Worm (Caenorhabditis elegans): ENCODE data around the gene nhr-130.

nhr-130 gene

DNA sequence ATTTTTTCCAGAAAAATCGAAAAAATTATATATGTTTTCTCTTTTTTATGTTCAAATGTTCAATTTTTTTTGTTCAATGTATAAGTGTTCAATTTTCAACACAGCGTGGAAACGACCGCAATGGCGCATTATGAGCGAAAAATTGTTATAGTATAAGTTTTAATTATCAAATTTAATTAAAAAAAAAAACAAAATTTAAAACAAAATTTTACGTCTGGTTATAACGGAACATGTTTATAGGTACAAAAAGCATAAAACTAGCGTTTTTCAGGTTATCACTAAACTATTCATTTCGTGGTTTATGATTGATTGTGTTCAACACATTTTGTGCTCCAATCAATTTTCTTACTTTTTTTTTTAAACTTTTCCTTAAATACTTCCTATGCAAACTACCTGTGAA lies 6.2 kb upstream of the nhr-130 start, which contains the start of gene nhr-106:
TSS of gene nhr-106 (plus strand) at position 301 of the 400 bp plus-strand sequence.
- no peak for TF ChIP-seq tbx-37 (GFP tag; conservative IDR thresholded peaks at IDR 0.05)
- TF ChIP-seq hnd-1 (tag; optimal IDR thresholded peaks at IDR 0.05): no peak
- no peak for TF ChIP-seq F13C5.2 (tag; optimal IDR thresholded peaks at IDR 0.05)
- TF ChIP-seq tra-4 (tag; optimal IDR thresholded peaks at IDR 0.05): no peak
- no peak for TF ChIP-seq hmg-4 (GFP tag; optimal IDR thresholded peaks at IDR 0.05)
- no peak for TF ChIP-seq ceh-36 (tag; optimal IDR thresholded peaks at IDR 0.05)

ce11 chrV:487980-488379 lies 4.8 kb upstream of the nhr-130 start:
- TF ChIP-seq B0310.2 (tag; optimal IDR thresholded peaks at IDR 0.05) (no peak), flt-1 (GFP tag; IDR thresholded peaks at IDR 0.05) (no peak), hmbx-1 (tag; optimal IDR thresholded peaks at IDR 0.05) (no peak), ceh-13 (GFP tag; optimal IDR thresholded peaks at IDR 0.05) (no peak), hnd-1 (tag; optimal IDR thresholded peaks at IDR 0.05) (no peak), tra-4 (tag; optimal IDR thresholded peaks at IDR 0.05) (no peak), tbx-11 (GFP tag; IDR thresholded peaks at IDR 0.05) (no peak), F13C5.2 (tag; optimal IDR thresholded peaks at IDR 0.05) (no peak), pes-1 (GFP tag; IDR thresholded peaks at IDR 0.05) (no peak), ama-1 (optimal IDR thresholded peaks at IDR 0.05) (no peak), ceh-36 (tag; optimal IDR thresholded peaks at IDR 0.05) (no peak), sea-1 (GFP tag; conservative IDR thresholded peaks at IDR 0.05) (no peak), hmg-4 (GFP tag; optimal IDR thresholded peaks at IDR 0.05) (no peak), aly-1 (tag; optimal IDR thresholded peaks at IDR 0.05) (no peak)

ce11 chrV:486684-487083 lies 3.5 kb upstream of the nhr-130 start, which contains the start of gene nhr-211:
Gene nhr-211, plus strand, starts transcription at chrV:486984.
- no peak for TF ChIP-seq tbx-37 (GFP tag; conservative IDR thresholded peaks at IDR 0.05)
- TF ChIP-seq flt-1 (GFP tag; IDR thresholded peaks at IDR 0.05): no peak
- no peak for TF ChIP-seq ama-1 (optimal IDR thresholded peaks at IDR 0.05)
- TF ChIP-seq sea-1 (GFP tag; conservative IDR thresholded peaks at IDR 0.05): no peak
- no peak for TF ChIP-seq B0310.2 (tag; optimal IDR thresholded peaks at IDR 0.05)
- TF ChIP-seq F13C5.2 (tag; optimal IDR thresholded peaks at IDR 0.05): no peak
- no peak for TF ChIP-seq tra-4 (tag; optimal IDR thresholded peaks at IDR 0.05)
- no peak for TF ChIP-seq pes-1 (GFP tag; IDR thresholded peaks at IDR 0.05)
- TF ChIP-seq tbx-11 (GFP tag; IDR thresholded peaks at IDR 0.05): no peak
- no peak for TF ChIP-seq ceh-36 (tag; optimal IDR thresholded peaks at IDR 0.05)
- TF ChIP-seq scrt-1 (GFP tag; IDR thresholded peaks at IDR 0.05): no peak
- TF ChIP-seq ets-7 (tag; optimal IDR thresholded peaks at IDR 0.05): no peak
- no peak for TF ChIP-seq hnd-1 (tag; optimal IDR thresholded peaks at IDR 0.05)
- TF ChIP-seq hmbx-1 (tag; optimal IDR thresholded peaks at IDR 0.05): no peak
- TF ChIP-seq aly-1 (tag; optimal IDR thresholded peaks at IDR 0.05): no peak

- no peak for TF ChIP-seq hmg-4 (GFP tag; optimal IDR thresholded peaks at IDR 0.05)
- no peak for TF ChIP-seq ets-7 (tag; optimal IDR thresholded peaks at IDR 0.05)
- TF ChIP-seq scrt-1 (GFP tag; IDR thresholded peaks at IDR 0.05): no peak
- no peak for TF ChIP-seq hmbx-1 (tag; optimal IDR thresholded peaks at IDR 0.05)
- TF ChIP-seq pes-1 (GFP tag; IDR thresholded peaks at IDR 0.05): no peak
- TF ChIP-seq tbx-37 (GFP tag; conservative IDR thresholded peaks at IDR 0.05): no peak
- no peak for TF ChIP-seq ceh-36 (tag; optimal IDR thresholded peaks at IDR 0.05)
- TF ChIP-seq tbx-11 (GFP tag; IDR thresholded peaks at IDR 0.05): no peak
- no peak for TF ChIP-seq flt-1 (GFP tag; IDR thresholded peaks at IDR 0.05)
- no peak for TF ChIP-seq aly-1 (tag; optimal IDR thresholded peaks at IDR 0.05)
These were observed 1.2 kb upstream of the nhr-130 start, which contains the start of gene nhr-212 for ce11 chrV:484285-484890. Gene nhr-212, plus strand, starts transcription at chrV:484857.

DNA sequence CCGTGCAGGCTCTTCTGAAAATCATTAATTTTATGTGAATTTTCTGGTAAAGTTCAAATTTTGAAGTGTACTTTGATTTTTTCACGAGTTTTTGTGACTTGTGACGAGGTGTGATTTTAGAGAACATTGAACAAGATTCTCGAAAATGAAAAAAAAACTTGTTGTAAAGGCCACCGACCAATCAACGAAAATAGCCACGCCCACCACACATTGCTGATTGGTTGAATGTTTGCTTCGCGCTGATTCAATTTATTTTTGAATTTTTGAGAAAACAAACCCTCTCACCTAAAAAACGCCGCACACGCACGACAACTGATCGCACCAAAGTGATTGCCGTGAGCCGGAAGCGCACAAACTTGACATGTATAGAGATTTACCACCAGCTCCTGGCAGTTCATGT lies 279 bp downstream of the nhr-130 start:
- TF ChIP-seq tbx-11 (GFP tag; IDR thresholded peaks at IDR 0.05) (no peak), tra-4 (tag; optimal IDR thresholded peaks at IDR 0.05) (no peak), ceh-13 (GFP tag; optimal IDR thresholded peaks at IDR 0.05) (no peak), ets-7 (tag; optimal IDR thresholded peaks at IDR 0.05) (no peak), ceh-36 (tag; optimal IDR thresholded peaks at IDR 0.05) (no peak)

DNA sequence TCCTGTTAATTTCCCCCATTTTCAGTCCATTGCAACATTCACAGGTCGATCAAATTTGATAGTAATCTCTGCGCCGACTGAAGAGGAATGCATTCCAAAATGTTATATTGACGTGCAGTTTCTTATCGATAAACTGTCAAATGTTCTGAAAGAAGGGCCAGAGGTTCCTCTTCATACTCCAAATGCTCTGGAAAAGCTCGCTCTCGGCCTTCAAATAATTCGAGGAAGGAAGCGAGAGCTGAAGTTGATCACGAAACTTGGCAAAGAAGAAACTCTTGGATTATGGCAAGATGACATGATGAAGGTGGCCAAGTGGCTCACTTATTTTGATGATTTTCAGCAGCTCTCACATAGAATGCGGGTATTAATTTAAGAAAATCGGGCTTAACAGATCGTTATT lies 4.1 kb downstream of the nhr-130 start:
- TF ChIP-seq sea-1 (GFP tag; conservative IDR thresholded peaks at IDR 0.05) (no peak), F13C5.2 (tag; optimal IDR thresholded peaks at IDR 0.05) (no peak), aly-1 (tag; optimal IDR thresholded peaks at IDR 0.05) (no peak), hnd-1 (tag; optimal IDR thresholded peaks at IDR 0.05) (no peak), flt-1 (GFP tag; IDR thresholded peaks at IDR 0.05) (no peak), hmg-4 (GFP tag; optimal IDR thresholded peaks at IDR 0.05) (no peak), pes-1 (GFP tag; IDR thresholded peaks at IDR 0.05) (no peak), tra-4 (tag; optimal IDR thresholded peaks at IDR 0.05) (no peak), scrt-1 (GFP tag; IDR thresholded peaks at IDR 0.05) (no peak), tbx-11 (GFP tag; IDR thresholded peaks at IDR 0.05) (no peak), ama-1 (optimal IDR thresholded peaks at IDR 0.05) (no peak), ets-7 (tag; optimal IDR thresholded peaks at IDR 0.05) (no peak), hmbx-1 (tag; optimal IDR thresholded peaks at IDR 0.05) (no peak)

DNA sequence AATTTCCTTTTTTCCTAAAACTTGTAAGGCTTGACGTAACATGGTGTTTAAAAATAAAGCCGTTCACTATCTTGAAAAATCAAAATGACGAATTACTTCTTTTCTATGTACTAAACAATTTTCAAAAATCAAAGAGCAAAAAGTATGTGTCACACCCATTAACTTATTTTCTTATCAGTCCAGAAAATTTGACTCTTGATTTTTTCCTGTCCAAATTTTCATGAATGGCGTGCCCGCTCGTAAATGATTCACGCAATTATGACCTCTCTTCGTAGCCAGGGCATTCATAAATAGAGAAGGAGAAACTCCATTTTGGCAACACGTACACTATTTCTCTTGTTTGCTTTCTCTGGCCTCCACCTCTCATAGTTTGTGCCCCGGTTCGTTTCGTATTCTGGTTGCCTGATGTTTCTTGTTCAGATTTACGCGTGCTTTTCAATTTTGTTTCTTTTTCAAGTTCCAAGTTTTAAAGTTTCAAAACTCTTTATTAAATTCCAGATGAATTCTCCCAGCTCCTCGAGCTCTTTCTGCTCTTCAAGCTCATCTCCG lies 5.4 kb downstream of the nhr-130 start, which contains the start of gene nhr-55:
TSS of gene nhr-55 (plus strand) at position 499 of the 549 bp plus-strand sequence.
- no peak for TF ChIP-seq tbx-37 (GFP tag; conservative IDR thresholded peaks at IDR 0.05)
- no peak for TF ChIP-seq F13C5.2 (tag; optimal IDR thresholded peaks at IDR 0.05)
- TF ChIP-seq hmbx-1 (tag; optimal IDR thresholded peaks at IDR 0.05): no peak
- TF ChIP-seq aly-1 (tag; optimal IDR thresholded peaks at IDR 0.05): no peak
- TF ChIP-seq sea-1 (GFP tag; conservative IDR thresholded peaks at IDR 0.05): no peak
- TF ChIP-seq hnd-1 (tag; optimal IDR thresholded peaks at IDR 0.05): no peak
- TF ChIP-seq hmg-4 (GFP tag; optimal IDR thresholded peaks at IDR 0.05): no peak
- TF ChIP-seq ets-7 (tag; optimal IDR thresholded peaks at IDR 0.05): no peak
- TF ChIP-seq scrt-1 (GFP tag; IDR thresholded peaks at IDR 0.05): no peak
- no peak for TF ChIP-seq ceh-36 (tag; optimal IDR thresholded peaks at IDR 0.05)
- no peak for TF ChIP-seq flt-1 (GFP tag; IDR thresholded peaks at IDR 0.05)
- TF ChIP-seq tra-4 (tag; optimal IDR thresholded peaks at IDR 0.05): no peak
- no peak for TF ChIP-seq tbx-11 (GFP tag; IDR thresholded peaks at IDR 0.05)
- no peak for TF ChIP-seq pes-1 (GFP tag; IDR thresholded peaks at IDR 0.05)
- no peak for TF ChIP-seq ama-1 (optimal IDR thresholded peaks at IDR 0.05)
- no peak for TF ChIP-seq B0310.2 (tag; optimal IDR thresholded peaks at IDR 0.05)
- no peak for TF ChIP-seq ceh-13 (GFP tag; optimal IDR thresholded peaks at IDR 0.05)

Measured in whole organism, early embryonic.